Fruit fly (Drosophila melanogaster) whole organism, wandering third instar larva: Measurements from ENCODE around the gene Osi24.

Experiments
- Abd-B ChIP-seq: fragments of >200 bp; optimal IDR thresholded peaks from 2 replicates; lab custom pipeline; 2017; ENCODE audit warnings: missing biosample characterization, missing genetic modification characterization
- CG32264 ChIP-seq: fragments of 200-800 bp; sonication (Bioruptor generic); optimal IDR thresholded peaks from 2 replicates; lab custom pipeline; 2016; ENCODE audit warnings: missing biosample characterization, missing genetic modification characterization
- CG9705 ChIP-seq: fragments of 200-800 bp; sonication (Bioruptor generic); optimal IDR thresholded peaks from 2 replicates; lab custom pipeline; 2018; ENCODE audit warnings: missing biosample characterization, mild to moderate bottlenecking, missing genetic modification characterization
- Dfd ChIP-seq: fragments of >200 bp; optimal IDR thresholded peaks from 2 replicates; lab custom pipeline; 2017; ENCODE audit warnings: missing biosample characterization, missing genetic modification characterization
- Dif ChIP-seq: fragments of 200-275, 200-300 bp; sonication (Bioruptor generic); optimal IDR thresholded peaks from 2 replicates; lab custom pipeline; 2018; ENCODE audit warnings: missing biosample characterization, missing genetic modification characterization; ENCODE audit not compliant: partially characterized antibody
- GATAd ChIP-seq: sonication (Bioruptor generic); optimal IDR thresholded peaks from 2 replicates; lab custom pipeline; 2016; ENCODE audit warnings: missing biosample characterization, missing genetic modification characterization
- Hnf4 ChIP-seq: fragments of 200-800 bp; sonication (Bioruptor generic); optimal IDR thresholded peaks from 2 replicates; lab custom pipeline; 2016; ENCODE audit warnings: missing biosample characterization, mild to moderate bottlenecking, missing genetic modification characterization
- Hr78 ChIP-seq: fragments of >200 bp; optimal IDR thresholded peaks from 2 replicates; lab custom pipeline; 2017; ENCODE audit warnings: missing biosample characterization, missing genetic modification characterization
- Hr83 ChIP-seq: fragments of 200-300 bp; sonication (Bioruptor generic); optimal IDR thresholded peaks from 2 replicates; lab custom pipeline; 2016; ENCODE audit warnings: missing biosample characterization, mild to moderate bottlenecking, missing genetic modification characterization, moderate library complexity; ENCODE audit not compliant: poor library complexity, severe bottlenecking
- Jra ChIP-seq: sonication (Bioruptor generic); optimal IDR thresholded peaks from 2 replicates; lab custom pipeline; 2016; ENCODE audit warnings: missing biosample characterization, missing genetic modification characterization
- Mio ChIP-seq: sonication (Bioruptor generic); optimal IDR thresholded peaks from 2 replicates; lab custom pipeline; 2016; ENCODE audit warnings: missing biosample characterization, missing genetic modification characterization
- Myc ChIP-seq: fragments of >200 bp; optimal IDR thresholded peaks from 2 replicates; lab custom pipeline; 2017
- N ChIP-seq: fragments of >200 bp; optimal IDR thresholded peaks from 2 replicates; lab custom pipeline; 2018; ENCODE audit warnings: missing biosample characterization, missing external identifiers, missing genetic modification characterization
- OdsH ChIP-seq: fragments of 200-800 bp; sonication (Bioruptor generic); optimal IDR thresholded peaks from 2 replicates; lab custom pipeline; 2016; ENCODE audit warnings: missing biosample characterization, mild to moderate bottlenecking, missing genetic modification characterization
- Rel ChIP-seq, 2 experiments: fragments of 200-800 bp; sonication (Bioruptor generic) in 1 of 2; optimal IDR thresholded peaks; 2 replicates in 1 of 2; 3 replicates in 1 of 2; lab custom pipeline; 2016 to 2019; ENCODE audit warnings: mild to moderate bottlenecking in 2 of 2, missing biosample characterization in 2 of 2, missing genetic modification characterization in 2 of 2, moderate library complexity in 1 of 2
- Sp1 ChIP-seq: fragments of 200-800 bp; sonication (Bioruptor generic); optimal IDR thresholded peaks from 3 replicates; lab custom pipeline; 2019; ENCODE audit warnings: missing biosample characterization, mild to moderate bottlenecking, missing genetic modification characterization, moderate library complexity
- br ChIP-seq: fragments of 200-800 bp; sonication (Bioruptor generic); optimal IDR thresholded peaks from 2 replicates; lab custom pipeline; 2016; ENCODE audit warnings: missing biosample characterization, missing genetic modification characterization
- dl ChIP-seq, 2 experiments: fragments of 175-275, 200-275 bp in 1 of 2; fragments of 200-275 bp in 1 of 2; sonication (Bioruptor generic); optimal IDR thresholded peaks; lab custom pipeline; 2018; ENCODE audit warnings: mild to moderate bottlenecking in 2 of 2, missing biosample characterization in 2 of 2, missing genetic modification characterization in 2 of 2, moderate library complexity in 2 of 2; ENCODE audit not compliant: partially characterized antibody in 2 of 2, insufficient read depth in 1 of 2
- dmrt93B ChIP-seq: fragments of 200-800 bp; sonication (Bioruptor generic); optimal IDR thresholded peaks from 2 replicates; lab custom pipeline; 2018; ENCODE audit warnings: missing biosample characterization, mild to moderate bottlenecking, missing genetic modification characterization
- dsf ChIP-seq: sonication (Bioruptor generic); optimal IDR thresholded peaks from 2 replicates; lab custom pipeline; 2016; ENCODE audit warnings: missing biosample characterization, missing genetic modification characterization, borderline replicate concordance
- ey ChIP-seq: fragments of 200-800 bp; sonication (Bioruptor generic); optimal IDR thresholded peaks from 2 replicates; lab custom pipeline; 2016; ENCODE audit warnings: missing biosample characterization, missing genetic modification characterization
- foxo ChIP-seq, 2 experiments: fragments of 200-800 bp; sonication (Bioruptor generic); optimal IDR thresholded peaks; 2 replicates in 1 of 2; 3 replicates in 1 of 2; lab custom pipeline; 2016 to 2017; ENCODE audit warnings: missing biosample characterization in 2 of 2, missing genetic modification characterization in 2 of 2
- fru ChIP-seq: fragments of 200-800 bp; sonication (Bioruptor generic); optimal IDR thresholded peaks from 3 replicates; lab custom pipeline; 2016; ENCODE audit warnings: missing biosample characterization, mild to moderate bottlenecking, missing genetic modification characterization
- lola ChIP-seq: fragments of >200 bp; optimal IDR thresholded peaks from 2 replicates; lab custom pipeline; 2017; ENCODE audit warnings: missing biosample characterization, missing genetic modification characterization
- psq ChIP-seq: fragments of 200-800 bp; sonication (Bioruptor generic); optimal IDR thresholded peaks from 3 replicates; lab custom pipeline; 2017; ENCODE audit warnings: missing biosample characterization, mild to moderate bottlenecking, missing genetic modification characterization, moderate library complexity
- rgr ChIP-seq: fragments of 200-800 bp; sonication (Bioruptor generic); optimal IDR thresholded peaks from 3 replicates; lab custom pipeline; 2016; ENCODE audit warnings: missing biosample characterization, mild to moderate bottlenecking, missing genetic modification characterization
- sage ChIP-seq: fragments of 200-800 bp; sonication (Bioruptor generic); optimal IDR thresholded peaks from 2 replicates; lab custom pipeline; 2016; ENCODE audit warnings: missing biosample characterization, mild to moderate bottlenecking, missing genetic modification characterization
- sv ChIP-seq: fragments of 200-800 bp; sonication (Bioruptor generic); optimal IDR thresholded peaks from 3 replicates; lab custom pipeline; 2016; ENCODE audit warnings: missing biosample characterization, missing genetic modification characterization
- tai ChIP-seq: sonication (Bioruptor generic); optimal IDR thresholded peaks from 2 replicates; lab custom pipeline; 2016; ENCODE audit warnings: missing biosample characterization, missing genetic modification characterization
- usp ChIP-seq: fragments of >200 bp; optimal IDR thresholded peaks from 2 replicates; lab custom pipeline; 2017; ENCODE audit warnings: missing biosample characterization, missing genetic modification characterization
- woc ChIP-seq: sonication (Bioruptor generic); optimal IDR thresholded peaks from 2 replicates; lab custom pipeline; 2016; ENCODE audit warnings: missing biosample characterization, mild to moderate bottlenecking, missing genetic modification characterization

Osi24 gene

dm6 chr3R:6229055-6229841, 30.6 kb downstream of the Osi24 start:
- TF ChIP-seq dmrt93B (no peak), Rel (GFP tag; optimal IDR thresholded peaks at IDR 0.05; lab: Kevin White, UChicago) (no peak), Rel (tag; optimal IDR thresholded peaks at IDR 0.05; lab: Kevin White, UChicago) (peak; percentile 57)

dm6 chr3R:6230298-6230697, 31.7 kb downstream of the Osi24 start:
- TF ChIP-seq Jra = no peak
- TF ChIP-seq fru (GFP tag; lab: Kevin White, UChicago) = no peak
- TF ChIP-seq br (GFP tag; lab: Kevin White, UChicago) = no peak
- TF ChIP-seq GATAd = no peak
- TF ChIP-seq Hr83 (GFP tag; lab: Kevin White, UChicago) = no peak
- no peak for TF ChIP-seq Hr78 (GFP tag; lab: Kevin White, UChicago)
- TF ChIP-seq N (GFP tag; lab: Kevin White, UChicago) = no peak
- no peak for TF ChIP-seq psq (GFP tag; lab: Kevin White, UChicago)
- TF ChIP-seq sage (GFP tag; lab: Kevin White, UChicago) = no peak
- TF ChIP-seq CG32264 = no peak
- TF ChIP-seq dl (GFP tag; optimal IDR thresholded peaks at IDR 0.05; lab: Kevin White, UChicago; ENCODE audit: insufficient read depth in 1 of 2, partially characterized antibody in 2 of 2) = no peak
- TF ChIP-seq Sp1 = no peak
- TF ChIP-seq woc = no peak
- TF ChIP-seq Mio (GFP tag; lab: Kevin White, UChicago) = no peak
- no peak for TF ChIP-seq ey
- TF ChIP-seq CG9705 (GFP tag; lab: Kevin White, UChicago) = no peak
- no peak for TF ChIP-seq lola (GFP tag; lab: Kevin White, UChicago)
- no peak for TF ChIP-seq Hnf4 (GFP tag; lab: Kevin White, UChicago)

- TF ChIP-seq psq (GFP tag; lab: Kevin White, UChicago) = no peak
- TF ChIP-seq tai (GFP tag; lab: Kevin White, UChicago) = no peak
- no peak for TF ChIP-seq lola (GFP tag; lab: Kevin White, UChicago)
- TF ChIP-seq usp (GFP tag; lab: Kevin White, UChicago) = no peak
- TF ChIP-seq dsf (GFP tag; lab: Kevin White, UChicago) = no peak
- TF ChIP-seq Jra = no peak
- TF ChIP-seq Mio (GFP tag; lab: Kevin White, UChicago) = no peak
- TF ChIP-seq Dif (GFP tag; lab: Kevin White, UChicago) = no peak
- TF ChIP-seq foxo (GFP tag; optimal IDR thresholded peaks at IDR 0.05; lab: Kevin White, UChicago) = no peak
- no peak for TF ChIP-seq ey
- no peak for TF ChIP-seq Myc (lab: Kevin White, UChicago)
- TF ChIP-seq fru (GFP tag; lab: Kevin White, UChicago) = no peak
- no peak for TF ChIP-seq dl (GFP tag; optimal IDR thresholded peaks at IDR 0.05; lab: Kevin White, UChicago; ENCODE audit: insufficient read depth in 1 of 2, partially characterized antibody in 2 of 2)
- TF ChIP-seq OdsH (GFP tag; lab: Kevin White, UChicago) = no peak
- TF ChIP-seq rgr (GFP tag; lab: Kevin White, UChicago) = no peak
- no peak for TF ChIP-seq Hnf4 (GFP tag; lab: Kevin White, UChicago)
- TF ChIP-seq Abd-B = no peak
- TF ChIP-seq, all 38 proteins: peak for 0
Measured at dm6 chr3R:6231391-6231790, 32.8 kb downstream of the Osi24 start.

DNA sequence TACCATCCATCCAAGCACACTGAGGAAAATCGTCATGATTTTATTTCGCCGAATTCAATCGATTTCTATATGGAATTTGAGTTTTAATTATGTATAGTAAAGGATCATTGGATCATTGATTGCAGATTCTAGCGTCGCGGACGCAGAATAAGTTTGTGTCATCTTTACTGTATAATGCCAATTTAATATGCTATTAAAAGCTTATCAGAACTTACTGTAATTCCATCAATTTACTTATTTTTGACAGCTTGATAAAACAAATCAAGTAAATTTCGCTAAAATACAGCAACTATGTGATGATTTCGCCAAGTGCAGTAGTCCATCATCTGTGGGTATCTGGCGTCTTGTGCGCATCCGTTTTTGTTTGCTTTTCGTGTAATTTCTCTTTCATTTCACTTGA, 34.5 kb downstream of the Osi24 start:
- no peak for TF ChIP-seq Dfd
- no peak for TF ChIP-seq br (GFP tag; lab: Kevin White, UChicago)
- TF ChIP-seq woc = no peak
- TF ChIP-seq OdsH (GFP tag; lab: Kevin White, UChicago) = no peak
- TF ChIP-seq psq (GFP tag; lab: Kevin White, UChicago) = no peak
- no peak for TF ChIP-seq fru (GFP tag; lab: Kevin White, UChicago)
- TF ChIP-seq sv (GFP tag; lab: Kevin White, UChicago) = no peak
- no peak for TF ChIP-seq dsf (GFP tag; lab: Kevin White, UChicago)
- TF ChIP-seq rgr (GFP tag; lab: Kevin White, UChicago) = no peak
- no peak for TF ChIP-seq CG32264
- TF ChIP-seq Hr83 (GFP tag; lab: Kevin White, UChicago) = no peak
- no peak for TF ChIP-seq N (GFP tag; lab: Kevin White, UChicago)
